Fruit fly (Drosophila melanogaster) ovary, adult (tissue): ENCODE measurements around the gene FASN1.

Experiments used
- CG17801 ChIP-seq: fragments of 200-800 bp; optimal IDR thresholded peaks from 2 replicates; lab custom pipeline; 2019; ENCODE audit warnings: missing biosample characterization, mild to moderate bottlenecking, missing genetic modification characterization, moderate library complexity; ENCODE audit not compliant: partially characterized antibody

Gene FASN1

dm6 chr2L:3044660-3045504 is 11.5 kb upstream of the FASN1 start:
- TF ChIP-seq CG17801 (GFP tag; lab: Kevin White, UChicago): no peak

dm6 chr2L:3055710-3056447 is 519 bp upstream of the FASN1 start:
- no peak for TF ChIP-seq CG17801 (GFP tag; lab: Kevin White, UChicago)

- peak; percentile 8 for TF ChIP-seq CG17801 (GFP tag; lab: Kevin White, UChicago)
These were observed 1.8 kb downstream of the FASN1 start for dm6 chr2L:3057951-3058771.

dm6 chr2L:3058772-3059623 is 2.6 kb downstream of the FASN1 start:
- TF ChIP-seq CG17801 (GFP tag; lab: Kevin White, UChicago): peak; percentile 80

- no peak for TF ChIP-seq CG17801 (GFP tag; lab: Kevin White, UChicago)
These were observed 3.2 kb downstream of the FASN1 start for dm6 chr2L:3059624-3059919.

- TF ChIP-seq CG17801 (GFP tag; lab: Kevin White, UChicago): no peak
These were observed 22.3 kb downstream of the FASN1 start for dm6 chr2L:3078741-3079140.

- TF ChIP-seq CG17801 (GFP tag; lab: Kevin White, UChicago): no peak
These were observed 26.5 kb downstream of the FASN1 start for dm6 chr2L:3082895-3083294.

- TF ChIP-seq CG17801 (GFP tag; lab: Kevin White, UChicago): no peak
These were observed 27.1 kb downstream of the FASN1 start for dm6 chr2L:3083510-3083909.

dm6 chr2L:3086290-3086876 is 30.0 kb downstream of the FASN1 start:
- no peak for TF ChIP-seq CG17801 (GFP tag; lab: Kevin White, UChicago)

dm6 chr2L:3088238-3088874 is 32.0 kb downstream of the FASN1 start:
- TF ChIP-seq CG17801 (GFP tag; lab: Kevin White, UChicago): no peak

dm6 chr2L:3090245-3090644 is 33.8 kb downstream of the FASN1 start:
- no peak for TF ChIP-seq CG17801 (GFP tag; lab: Kevin White, UChicago)

- TF ChIP-seq CG17801 (GFP tag; lab: Kevin White, UChicago): no peak
These were observed 36.1 kb downstream of the FASN1 start for dm6 chr2L:3092535-3092934.
